Fruit fly (Drosophila melanogaster): ENCODE measurements around the gene schuy.

The schuy gene

dm6 chr3L:20006269-20007265 lies 20.7 kb downstream of the schuy start (continued):
- TF ChIP-seq row (GFP tag; IDR thresholded peaks at IDR 0.05) (no peak; the same call in 2 of the 3 replicates), Poxn (GFP tag; IDR thresholded peaks at IDR 0.05) (no peak), bowl (GFP tag; IDR thresholded peaks at IDR 0.05) (no peak), CG17612 (GFP tag; IDR thresholded peaks at IDR 0.05) (no peak), danr (GFP tag; IDR thresholded peaks at IDR 0.05) (no peak), CG2678 (tag; optimal IDR thresholded peaks at IDR 0.05) (no peak), CG10366 (GFP tag; IDR thresholded peaks at IDR 0.05) (no peak), dysf (GFP tag; IDR thresholded peaks at IDR 0.05) (no peak), CG34422 (GFP tag; IDR thresholded peaks at IDR 0.05) (peak; percentile 63; the same call in 1 of the 3 replicates), stwl (tag; optimal IDR thresholded peaks at IDR 0.05) (peak; percentile 94), CG13296 (GFP tag; optimal IDR thresholded peaks at IDR 0.05) (no peak), NFAT (GFP tag; IDR thresholded peaks at IDR 0.05) (no peak; the same call in 1 of the 2 replicates), chn (GFP tag; optimal IDR thresholded peaks at IDR 0.05) (no peak), usp (GFP tag; optimal IDR thresholded peaks at IDR 0.05) (no peak), kni (GFP tag; optimal IDR thresholded peaks at IDR 0.05) (peak; percentile 90), Sox100B (GFP tag; optimal IDR thresholded peaks at IDR 0.05) (peak; percentile 52), hbn (GFP tag; IDR thresholded peaks at IDR 0.05; ENCODE audit: partially characterized antibody) (peak; percentile 82), stc (GFP tag; IDR thresholded peaks at IDR 0.05) (no peak), Tbp (GFP tag; optimal IDR thresholded peaks at IDR 0.05) (no peak), wor (GFP tag; IDR thresholded peaks at IDR 0.05) (no peak), CG10209 (GFP tag; optimal IDR thresholded peaks at IDR 0.05) (no peak), Blimp-1 (GFP tag; optimal IDR thresholded peaks at IDR 0.05) (no peak), CG7963 (GFP tag; IDR thresholded peaks at IDR 0.05; ENCODE audit: partially characterized antibody) (peak; percentile 100), mirr (GFP tag; optimal IDR thresholded peaks at IDR 0.05) (peak; percentile 44), CG4404 (GFP tag; IDR thresholded peaks at IDR 0.05) (no peak), rib (GFP tag; IDR thresholded peaks at IDR 0.05) (no peak), Hr51 (GFP tag; optimal IDR thresholded peaks at IDR 0.05) (no peak), CG8478 (optimal IDR thresholded peaks at IDR 0.05) (no peak), br (optimal IDR thresholded peaks at IDR 0.05) (no peak), CG14860 (GFP tag; IDR thresholded peaks at IDR 0.05; ENCODE audit: partially characterized antibody) (peak; percentile 99), Hr39 (optimal IDR thresholded peaks at IDR 0.05) (no peak), CG8089 (GFP tag; optimal IDR thresholded peaks at IDR 0.05) (peak; percentile 25), abd-A (tag; optimal IDR thresholded peaks at IDR 0.05) (no peak), toy (GFP tag; IDR thresholded peaks at IDR 0.05) (no peak), BEAF-32 (GFP tag; optimal IDR thresholded peaks at IDR 0.05) (peak; percentile 68), Chrac-16 (GFP tag; optimal IDR thresholded peaks at IDR 0.05) (no peak), CG15601 (tag; optimal IDR thresholded peaks at IDR 0.05) (no peak), E2f2 (GFP tag; IDR thresholded peaks at IDR 0.05) (peak; percentile 94), CG30020 (tag; optimal IDR thresholded peaks at IDR 0.05) (peak; percentile 51), nom (GFP tag; optimal IDR thresholded peaks at IDR 0.05) (no peak), CG9797 (GFP tag; optimal IDR thresholded peaks at IDR 0.05) (peak; percentile 4), CG15011 (GFP tag; optimal IDR thresholded peaks at IDR 0.05) (no peak), gsb-n (tag; optimal IDR thresholded peaks at IDR 0.05) (no peak)

All from whole organism, embryonic.